Worm (Caenorhabditis elegans) whole organism, L2 larva: ENCODE data around the gene gas-1.

Experiments used
- C34F6.9 ChIP-seq: fragments of 150-350 bp; optimal IDR thresholded peaks from 2 replicates; lab custom pipeline; 2014; ENCODE audit warnings: missing biosample characterization, missing genetic modification characterization
- F13H6.1 ChIP-seq: sonication (generic microtip); optimal IDR thresholded peaks from 2 replicates; lab custom pipeline; 2016; ENCODE audit warnings: missing genetic modification characterization, missing compliant biosample characterization
- R02D3.7 ChIP-seq: fragments of 150-350 bp; optimal IDR thresholded peaks from 2 replicates; lab custom pipeline; 2014; ENCODE audit warnings: missing biosample characterization, missing genetic modification characterization
- Y55F3AM.14 ChIP-seq: fragments of 200-800 bp; sonication (Bioruptor generic); optimal IDR thresholded peaks from 2 replicates; lab custom pipeline; 2018; ENCODE audit warnings: mild to moderate bottlenecking, missing genetic modification characterization, missing compliant biosample characterization
- ZK546.5 ChIP-seq: sonication (generic microtip); optimal IDR thresholded peaks from 2 replicates; lab custom pipeline; 2017; ENCODE audit warnings: missing biosample characterization, missing genetic modification characterization
- aly-2 ChIP-seq: fragments of 150-350 bp; optimal IDR thresholded peaks from 2 replicates; lab custom pipeline; 2014; ENCODE audit warnings: missing biosample characterization, missing genetic modification characterization
- ama-1 ChIP-seq: fragments of 150-350 bp; optimal IDR thresholded peaks from 2 replicates; lab custom pipeline; 2018; ENCODE audit warnings: inconsistent platforms
- blmp-1 ChIP-seq: sonication (generic microtip); optimal IDR thresholded peaks from 2 replicates; lab custom pipeline; 2017; ENCODE audit warnings: missing genetic modification characterization, mild to moderate bottlenecking, missing compliant biosample characterization, antibody characterized with exemption, moderate library complexity; ENCODE audit not compliant: insufficient read depth
- ceh-16 ChIP-seq: fragments of 150-350 bp; optimal IDR thresholded peaks from 2 replicates; lab custom pipeline; 2014; ENCODE audit warnings: missing biosample characterization, missing genetic modification characterization
- crh-2 ChIP-seq: sonication (generic microtip); optimal IDR thresholded peaks from 2 replicates; lab custom pipeline; 2017; ENCODE audit warnings: missing biosample characterization, missing genetic modification characterization
- egl-27 ChIP-seq: sonication (generic microtip); optimal IDR thresholded peaks from 3 replicates; lab custom pipeline; 2017; ENCODE audit warnings: missing biosample characterization, missing genetic modification reagents, missing genetic modification characterization
- elt-1 ChIP-seq: fragments of 150-350 bp; optimal IDR thresholded peaks from 2 replicates; lab custom pipeline; 2014; ENCODE audit warnings: missing biosample characterization, missing genetic modification characterization
- elt-3 ChIP-seq: sonication (generic microtip); optimal IDR thresholded peaks from 2 replicates; lab custom pipeline; 2017; ENCODE audit warnings: missing biosample characterization, missing genetic modification characterization
- fos-1 ChIP-seq: fragments of 150-350 bp; optimal IDR thresholded peaks from 2 replicates; lab custom pipeline; 2014; ENCODE audit warnings: missing biosample characterization, missing genetic modification characterization
- gmeb-1 ChIP-seq: fragments of 150-350 bp; optimal IDR thresholded peaks from 2 replicates; lab custom pipeline; 2014; ENCODE audit warnings: missing biosample characterization, missing genetic modification characterization
- lin-11 ChIP-seq: fragments of 150-350 bp; sonication (generic microtip); optimal IDR thresholded peaks from 2 replicates; lab custom pipeline; 2014; ENCODE audit warnings: missing biosample characterization, missing genetic modification characterization, inconsistent platforms, mixed read lengths
- lin-39 ChIP-seq: fragments of 150-350 bp; optimal IDR thresholded peaks from 2 replicates; lab custom pipeline; 2014; ENCODE audit warnings: missing biosample characterization, missing genetic modification reagents, missing genetic modification characterization
- lsy-2 ChIP-seq, 2 experiments: fragments of 150-350 bp in 1 of 2; sonication (generic microtip) in 1 of 2; optimal IDR thresholded peaks; 2 replicates each; lab custom pipeline; 2014 to 2017; ENCODE audit warnings: missing biosample characterization in 2 of 2, missing genetic modification characterization in 2 of 2
- mab-5 ChIP-seq: fragments of 150-350 bp; optimal IDR thresholded peaks from 2 replicates; lab custom pipeline; 2014; ENCODE audit warnings: missing biosample characterization, missing genetic modification characterization
- mbf-1 ChIP-seq: sonication (generic microtip); optimal IDR thresholded peaks from 2 replicates; lab custom pipeline; 2017; ENCODE audit warnings: missing biosample characterization, missing genetic modification characterization
- nhr-12 ChIP-seq: fragments of 150-350 bp; optimal IDR thresholded peaks from 2 replicates; lab custom pipeline; 2014; ENCODE audit warnings: missing biosample characterization, missing genetic modification characterization
- nhr-129 ChIP-seq: fragments of 150-350 bp; optimal IDR thresholded peaks from 2 replicates; lab custom pipeline; 2014; ENCODE audit warnings: missing biosample characterization, missing genetic modification characterization
- nhr-21 ChIP-seq: fragments of 150-350 bp; optimal IDR thresholded peaks from 2 replicates; lab custom pipeline; 2014; ENCODE audit warnings: missing biosample characterization, missing genetic modification characterization
- nhr-237 ChIP-seq: fragments of 150-350 bp; optimal IDR thresholded peaks from 2 replicates; lab custom pipeline; 2014; ENCODE audit warnings: missing biosample characterization, missing genetic modification characterization
- nhr-25 ChIP-seq: fragments of 150-350 bp; sonication (generic microtip); optimal IDR thresholded peaks from 3 replicates; lab custom pipeline; 2014; ENCODE audit warnings: missing biosample characterization, missing genetic modification characterization
- peb-1 ChIP-seq: fragments of 150-350 bp; optimal IDR thresholded peaks from 2 replicates; lab custom pipeline; 2014; ENCODE audit warnings: missing biosample characterization, missing genetic modification characterization
- skn-1 ChIP-seq: sonication (generic microtip); optimal IDR thresholded peaks from 2 replicates; lab custom pipeline; 2017; ENCODE audit warnings: missing biosample characterization, missing genetic modification characterization
- sma-3 ChIP-seq: sonication (generic microtip); optimal IDR thresholded peaks from 2 replicates; lab custom pipeline; 2016; ENCODE audit warnings: missing genetic modification reagents, missing genetic modification characterization, missing compliant biosample characterization
- sma-9 ChIP-seq, 2 experiments: fragments of 150-350 bp in 1 of 2; sonication (generic microtip) in 1 of 2; optimal IDR thresholded peaks; 2 replicates each; lab custom pipeline; 2014 to 2016; ENCODE audit warnings: missing genetic modification characterization in 2 of 2, mild to moderate bottlenecking in 1 of 2, missing biosample characterization in 1 of 2, missing compliant biosample characterization in 1 of 2, missing genetic modification reagents in 1 of 2, moderate library complexity in 1 of 2
- snpc-4 ChIP-seq: fragments of 150-350 bp; optimal IDR thresholded peaks from 2 replicates; lab custom pipeline; 2014; ENCODE audit warnings: missing biosample characterization, missing genetic modification characterization
- unc-39 ChIP-seq: fragments of 150-350 bp; optimal IDR thresholded peaks from 2 replicates; lab custom pipeline; 2014; ENCODE audit warnings: missing biosample characterization, missing genetic modification characterization
- zag-1 ChIP-seq: fragments of 150-350 bp; optimal IDR thresholded peaks from 2 replicates; lab custom pipeline; 2014; ENCODE audit warnings: missing biosample characterization, missing genetic modification characterization
- ztf-11 ChIP-seq: sonication (generic microtip); optimal IDR thresholded peaks from 2 replicates; lab custom pipeline; 2017; ENCODE audit warnings: missing biosample characterization, missing genetic modification characterization
- ztf-4 ChIP-seq: fragments of 150-350 bp; optimal IDR thresholded peaks from 2 replicates; lab custom pipeline; 2014; ENCODE audit warnings: missing biosample characterization, missing genetic modification characterization

The gas-1 gene

DNA sequence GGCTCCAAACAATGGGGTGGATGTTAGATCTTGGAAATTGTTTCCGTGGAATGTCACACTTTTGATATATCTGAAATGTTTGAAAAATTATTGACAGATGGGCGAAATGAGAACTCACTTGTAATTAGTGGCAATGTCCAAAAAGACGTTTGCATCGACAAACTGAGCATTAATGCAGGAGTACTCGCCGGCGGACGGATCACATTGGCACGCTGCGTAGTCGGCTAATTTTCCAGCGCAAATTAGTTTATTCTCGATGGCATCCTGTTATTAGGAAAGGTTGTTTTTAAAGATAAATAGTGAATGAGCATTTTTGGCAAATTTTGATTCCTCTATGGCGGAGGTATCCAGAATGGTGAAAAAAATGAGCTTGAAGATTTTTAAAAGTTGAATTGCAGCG is 39.4 kb downstream of the gas-1 start:
- no peak for TF ChIP-seq ama-1 (lab: Kevin White, UChicago)
- TF ChIP-seq fos-1 (tag; lab: Kevin White, UChicago) = no peak
- TF ChIP-seq crh-2 = no peak
- no peak for TF ChIP-seq lin-39 (tag; lab: Kevin White, UChicago)
- no peak for TF ChIP-seq aly-2 (tag; lab: Kevin White, UChicago)
- no peak for TF ChIP-seq Y55F3AM.14 (GFP tag; lab: Kevin White, UChicago)
- no peak for TF ChIP-seq unc-39 (tag; lab: Kevin White, UChicago)
- no peak for TF ChIP-seq lsy-2 (tag; optimal IDR thresholded peaks at IDR 0.05; lab: Kevin White, UChicago)
- TF ChIP-seq zag-1 = no peak
- TF ChIP-seq lin-11 (tag; lab: Kevin White, UChicago) = no peak
- TF ChIP-seq nhr-25 (tag; lab: Kevin White, UChicago) = no peak
- TF ChIP-seq mbf-1 = no peak
- no peak for TF ChIP-seq elt-1 (tag; lab: Kevin White, UChicago)
- no peak for TF ChIP-seq ztf-11 (tag; lab: Kevin White, UChicago)
- no peak for TF ChIP-seq gmeb-1

DNA sequence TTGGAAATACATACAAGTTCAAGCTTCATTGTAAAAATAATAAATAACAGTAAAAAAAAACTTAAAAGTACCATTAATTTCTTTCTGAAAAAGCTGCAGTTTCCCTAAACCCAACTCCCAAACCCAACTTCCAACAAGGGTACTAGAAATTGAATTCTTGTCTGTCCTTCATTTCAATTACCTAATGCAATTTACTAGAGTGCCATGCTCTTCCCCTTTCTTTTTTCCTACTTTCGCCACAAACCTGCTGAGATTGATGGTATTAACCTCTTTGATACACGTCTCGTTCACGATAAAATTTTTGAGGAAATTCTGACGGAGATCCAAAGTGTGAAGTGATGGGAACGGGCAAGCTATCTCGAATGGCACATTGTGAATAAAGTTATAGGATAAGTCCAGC is 42.3 kb downstream of the gas-1 start:
- TF ChIP-seq snpc-4 (no peak), ZK546.5 (no peak), zag-1 (no peak), egl-27 (no peak), C34F6.9 (no peak), nhr-21 (tag; lab: Kevin White, UChicago) (no peak), F13H6.1 (no peak), R02D3.7 (no peak), mab-5 (tag; lab: Kevin White, UChicago) (no peak), Y55F3AM.14 (GFP tag; lab: Kevin White, UChicago) (no peak), nhr-25 (tag; lab: Kevin White, UChicago) (no peak), nhr-237 (tag; lab: Kevin White, UChicago) (no peak), ceh-16 (tag; lab: Kevin White, UChicago) (no peak)

DNA sequence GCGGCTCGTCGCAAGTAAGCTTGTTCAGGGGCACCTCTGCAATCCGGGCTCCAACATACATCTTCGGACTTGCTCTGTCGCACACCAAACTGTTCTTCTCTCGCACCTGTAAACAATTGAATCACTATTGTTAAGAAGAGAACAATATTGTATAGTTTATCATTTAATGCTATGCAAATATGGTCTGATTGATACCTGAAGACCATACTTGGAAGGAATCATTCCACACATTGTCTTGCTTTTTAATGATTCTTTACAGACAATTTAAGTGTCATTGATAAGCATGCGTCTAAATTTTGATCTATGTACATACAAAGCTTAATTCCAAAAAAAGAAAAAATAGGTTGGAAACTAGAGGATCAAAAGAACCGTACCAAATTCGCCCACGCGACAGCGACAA is 43.3 kb downstream of the gas-1 start:
- no peak for TF ChIP-seq ztf-4 (tag; lab: Kevin White, UChicago)
- TF ChIP-seq aly-2 (tag; lab: Kevin White, UChicago) = no peak
- no peak for TF ChIP-seq C34F6.9
- TF ChIP-seq unc-39 (tag; lab: Kevin White, UChicago) = no peak
- peak; percentile 16 for TF ChIP-seq sma-9 (GFP tag; optimal IDR thresholded peaks at IDR 0.05; lab: Kevin White, UChicago)
- TF ChIP-seq sma-9 (tag; optimal IDR thresholded peaks at IDR 0.05; lab: Kevin White, UChicago) = no peak
- TF ChIP-seq ama-1 (lab: Kevin White, UChicago) = no peak

DNA sequence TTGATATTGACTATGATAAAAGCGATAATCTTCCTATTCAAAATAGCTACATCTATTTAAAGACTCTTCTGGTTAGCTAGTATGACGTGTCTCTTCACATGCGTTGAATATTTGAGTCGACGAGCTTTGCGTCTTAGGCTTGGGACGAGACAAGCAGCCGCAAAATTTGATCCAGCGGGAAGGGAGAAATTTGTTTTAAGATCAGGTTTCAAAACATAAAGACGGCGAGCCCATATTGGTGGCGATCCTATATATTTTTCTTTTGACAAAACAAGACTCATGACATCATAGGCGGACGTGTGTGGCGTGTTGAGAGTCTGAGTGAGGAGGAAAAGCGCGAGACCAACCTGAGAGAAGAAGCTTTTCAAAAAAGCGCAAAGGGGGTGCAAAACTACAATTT is 44.7 kb downstream of the gas-1 start:
- no peak for TF ChIP-seq ztf-4 (tag; lab: Kevin White, UChicago)
- no peak for TF ChIP-seq nhr-25 (tag; lab: Kevin White, UChicago)
- TF ChIP-seq skn-1 = no peak
- no peak for TF ChIP-seq egl-27
- TF ChIP-seq unc-39 (tag; lab: Kevin White, UChicago) = no peak
- no peak for TF ChIP-seq gmeb-1
- no peak for TF ChIP-seq peb-1 (tag; lab: Kevin White, UChicago)
- no peak for TF ChIP-seq lin-11 (tag; lab: Kevin White, UChicago)
- TF ChIP-seq Y55F3AM.14 (GFP tag; lab: Kevin White, UChicago) = no peak
- no peak for TF ChIP-seq ztf-11 (tag; lab: Kevin White, UChicago)
- TF ChIP-seq crh-2 = no peak
- no peak for TF ChIP-seq nhr-12
- no peak for TF ChIP-seq sma-3 (GFP tag; lab: Kevin White, UChicago)
- TF ChIP-seq fos-1 (tag; lab: Kevin White, UChicago) = no peak
- TF ChIP-seq nhr-129 (tag; lab: Kevin White, UChicago) = no peak
- TF ChIP-seq elt-3 (tag; lab: Kevin White, UChicago) = no peak
- no peak for TF ChIP-seq elt-1 (tag; lab: Kevin White, UChicago)
- no peak for TF ChIP-seq blmp-1 (tag; lab: Kevin White, UChicago)

- peak; percentile 11 for TF ChIP-seq crh-2
- peak; percentile 23 for TF ChIP-seq sma-9 (GFP tag; optimal IDR thresholded peaks at IDR 0.05; lab: Kevin White, UChicago)
- no peak for TF ChIP-seq sma-9 (tag; optimal IDR thresholded peaks at IDR 0.05; lab: Kevin White, UChicago)
- TF ChIP-seq elt-1 (tag; lab: Kevin White, UChicago) = no peak
- no peak for TF ChIP-seq sma-3 (GFP tag; lab: Kevin White, UChicago)
- TF ChIP-seq fos-1 (tag; lab: Kevin White, UChicago) = peak; percentile 38
- TF ChIP-seq lin-11 (tag; lab: Kevin White, UChicago) = no peak
- no peak for TF ChIP-seq peb-1 (tag; lab: Kevin White, UChicago)
- peak; percentile 2 for TF ChIP-seq nhr-129 (tag; lab: Kevin White, UChicago)
- TF ChIP-seq blmp-1 (tag; lab: Kevin White, UChicago) = no peak
These were observed 45.5 kb downstream of the gas-1 start for ce11 chrX:15544671-15545070.
